Fruit fly (Drosophila melanogaster) whole organism, embryonic: Measurements from ENCODE around the gene CG8191.
A peak's percentile ranks its signal among the peaks of the same experiment; 100 is the strongest.

ENCODE experiments used
- ATbp ChIP-seq: fragments of 200-800 bp; sonication (Bioruptor generic); optimal IDR thresholded peaks from 2 replicates; lab custom pipeline; 2017; ENCODE audit warnings: missing biosample characterization, mild to moderate bottlenecking, missing genetic modification characterization, missing genetic modification reagents
- CG11695 ChIP-seq: fragments of 200-800 bp; sonication (Bioruptor generic); IDR thresholded peaks from 3 replicates; pipeline ENCODE4 v1.3.6; 2022; ENCODE audit warnings: missing biosample characterization, missing genetic modification characterization
- CG12236 ChIP-seq: fragments of 200-800 bp; sonication (Bioruptor generic); optimal IDR thresholded peaks from 2 replicates; lab custom pipeline; 2016; ENCODE audit warnings: missing biosample characterization, missing genetic modification characterization
- CG12659 ChIP-seq: fragments of 200-800 bp; sonication (Bioruptor generic); optimal IDR thresholded peaks from 3 replicates; lab custom pipeline; 2017; ENCODE audit warnings: mild to moderate bottlenecking, missing biosample characterization, missing genetic modification reagents, missing genetic modification characterization
- CG14014 ChIP-seq: fragments of 200-800 bp; sonication (Bioruptor generic); IDR thresholded peaks from 2 replicates; pipeline ENCODE4 v1.3.6; 2022; ENCODE audit warnings: missing biosample characterization, missing genetic modification characterization
- CG14667 ChIP-seq: fragments of 200-800 bp; sonication (Bioruptor generic); IDR thresholded peaks from 2 replicates; pipeline ENCODE4 v1.3.6; 2022; ENCODE audit warnings: missing biosample characterization, missing genetic modification characterization
- CG15073 ChIP-seq: fragments of 200-800 bp; sonication (Bioruptor generic); optimal IDR thresholded peaks from 2 replicates; lab custom pipeline; 2016; ENCODE audit warnings: missing biosample characterization, missing genetic modification characterization
- CG17328 ChIP-seq: fragments of 200-800 bp; sonication (Bioruptor generic); IDR thresholded peaks from 2 replicates; pipeline ENCODE4 v1.3.6; 2022; ENCODE audit warnings: missing biosample characterization, missing genetic modification characterization
- CG1792 ChIP-seq: fragments of 200-800 bp; sonication (Bioruptor generic); optimal IDR thresholded peaks from 2 replicates; lab custom pipeline; 2016; ENCODE audit warnings: missing biosample characterization, missing genetic modification characterization
- CG2202 ChIP-seq: fragments of 200-800 bp; sonication (Bioruptor generic); optimal IDR thresholded peaks from 2 replicates; lab custom pipeline; 2018; ENCODE audit warnings: missing biosample characterization, mild to moderate bottlenecking, missing genetic modification characterization
- CG2875 ChIP-seq: fragments of 200-800 bp; sonication (Bioruptor generic); optimal IDR thresholded peaks from 2 replicates; lab custom pipeline; 2017; ENCODE audit warnings: missing biosample characterization, mild to moderate bottlenecking, missing genetic modification characterization, missing genetic modification reagents
- CG31224 ChIP-seq: fragments of 200-800 bp; sonication (Bioruptor generic); IDR thresholded peaks from 2 replicates; pipeline ENCODE4 v1.3.6; 2022; ENCODE audit warnings: missing biosample characterization, missing genetic modification characterization
- CG3847 ChIP-seq: fragments of 200-800 bp; sonication (Bioruptor generic); IDR thresholded peaks from 2 replicates; pipeline ENCODE4 v1.3.6; 2022; ENCODE audit warnings: missing biosample characterization, missing genetic modification characterization
- CG42726 ChIP-seq: fragments of 200-800 bp; sonication (Bioruptor generic); IDR thresholded peaks from 2 replicates; pipeline ENCODE4 v1.3.6; 2022; ENCODE audit warnings: missing biosample characterization, missing genetic modification characterization; ENCODE audit not compliant: partially characterized antibody
- CG4360 ChIP-seq: fragments of 200-800 bp; sonication (Bioruptor generic); IDR thresholded peaks from 2 replicates; pipeline ENCODE4 v1.3.6; 2022; ENCODE audit warnings: missing biosample characterization, missing genetic modification characterization
- CG4707 ChIP-seq: fragments of 200-800 bp; sonication (Bioruptor generic); optimal IDR thresholded peaks from 2 replicates; lab custom pipeline; 2018; ENCODE audit warnings: missing biosample characterization, mild to moderate bottlenecking, missing genetic modification characterization, moderate library complexity
- CG4820 ChIP-seq: fragments of 200-800 bp; sonication (Bioruptor generic); optimal IDR thresholded peaks from 3 replicates; lab custom pipeline; 2016; ENCODE audit warnings: missing biosample characterization, missing genetic modification characterization
- CG5180 ChIP-seq: fragments of 200-800 bp; sonication (Bioruptor generic); optimal IDR thresholded peaks from 3 replicates; lab custom pipeline; 2017; ENCODE audit warnings: missing biosample characterization, missing genetic modification characterization, mild to moderate bottlenecking, moderate library complexity, missing genetic modification reagents
- CG6254 ChIP-seq: fragments of 200-800 bp; sonication (Bioruptor generic); optimal IDR thresholded peaks from 3 replicates; lab custom pipeline; 2017; ENCODE audit warnings: mild to moderate bottlenecking, missing biosample characterization, missing genetic modification reagents, missing genetic modification characterization
- CG6813 ChIP-seq: fragments of 200-800 bp; sonication (Bioruptor generic); optimal IDR thresholded peaks from 2 replicates; lab custom pipeline; 2017; ENCODE audit warnings: missing biosample characterization, missing genetic modification characterization, mild to moderate bottlenecking, moderate library complexity, missing genetic modification reagents
- CG8089 ChIP-seq: fragments of 200-800 bp; sonication (Bioruptor generic); optimal IDR thresholded peaks from 3 replicates; lab custom pipeline; 2016; ENCODE audit warnings: missing biosample characterization, missing genetic modification characterization
- D19B ChIP-seq: fragments of 200-800 bp; sonication (Bioruptor generic); optimal IDR thresholded peaks from 2 replicates; lab custom pipeline; 2017; ENCODE audit warnings: missing biosample characterization, mild to moderate bottlenecking, missing genetic modification characterization
- Deaf1 ChIP-seq: fragments of 200-800 bp; optimal IDR thresholded peaks from 3 replicates; lab custom pipeline; 2019; ENCODE audit warnings: missing biosample characterization, mild to moderate bottlenecking, missing genetic modification characterization, moderate library complexity
- Dip3 ChIP-seq: fragments of 200-800 bp; sonication (Bioruptor generic); optimal IDR thresholded peaks from 3 replicates; lab custom pipeline; 2016; ENCODE audit warnings: missing biosample characterization, missing genetic modification characterization
- Doc2 ChIP-seq: fragments of 200-800 bp; sonication (Bioruptor generic); IDR thresholded peaks from 2 replicates; pipeline ENCODE4 v1.3.6; 2022; ENCODE audit warnings: missing biosample characterization, missing genetic modification characterization
- Dref ChIP-seq: fragments of 200-800 bp; sonication (Bioruptor generic); IDR thresholded peaks from 2 replicates; pipeline ENCODE4 v1.3.6; 2022; ENCODE audit warnings: missing biosample characterization, missing genetic modification characterization
- E2f1 ChIP-seq: fragments of 200-800 bp; sonication (Bioruptor generic); IDR thresholded peaks from 2 replicates; pipeline ENCODE4 v1.3.6; 2022; ENCODE audit warnings: missing biosample characterization, missing genetic modification characterization
- Hsf ChIP-seq: fragments of 200-800 bp; sonication (Bioruptor generic); optimal IDR thresholded peaks from 3 replicates; lab custom pipeline; 2016; ENCODE audit warnings: missing biosample characterization, missing genetic modification characterization
- Jarid2 ChIP-seq: fragments of 200-800 bp; sonication (Bioruptor generic); optimal IDR thresholded peaks from 3 replicates; lab custom pipeline; 2017; ENCODE audit warnings: mild to moderate bottlenecking, missing biosample characterization, missing genetic modification reagents, missing genetic modification characterization
- NFAT ChIP-seq: fragments of 200-800 bp; sonication (Bioruptor generic); IDR thresholded peaks from 2 replicates; pipeline ENCODE4 v1.3.6; 2022; ENCODE audit warnings: missing biosample characterization, missing genetic modification characterization
- NK7.1 ChIP-seq: fragments of 200-800 bp; sonication (Bioruptor generic); optimal IDR thresholded peaks from 3 replicates; lab custom pipeline; 2016; ENCODE audit warnings: missing biosample characterization, missing genetic modification characterization
- Oli ChIP-seq: fragments of 200-800 bp; sonication (Bioruptor generic); optimal IDR thresholded peaks from 2 replicates; lab custom pipeline; 2018; ENCODE audit warnings: missing biosample characterization, mild to moderate bottlenecking, missing genetic modification characterization, moderate library complexity
- Rx ChIP-seq: fragments of 200-800 bp; sonication (Bioruptor generic); IDR thresholded peaks from 2 replicates; pipeline ENCODE4 v1.3.6; 2022; ENCODE audit warnings: missing biosample characterization, missing genetic modification characterization
- Sox100B ChIP-seq: fragments of 200-800 bp; sonication (Bioruptor generic); optimal IDR thresholded peaks from 3 replicates; lab custom pipeline; 2018; ENCODE audit warnings: missing biosample characterization, mild to moderate bottlenecking, missing genetic modification characterization
- aop ChIP-seq: fragments of 200-800 bp; sonication (Bioruptor generic); IDR thresholded peaks from 2 replicates; pipeline ENCODE4 v1.3.6; 2022; ENCODE audit warnings: missing biosample characterization, missing genetic modification characterization
- ato ChIP-seq: fragments of 200-800 bp; sonication (Bioruptor generic); IDR thresholded peaks from 2 replicates; pipeline ENCODE4 v1.3.6; 2022; ENCODE audit warnings: missing biosample characterization, missing genetic modification characterization; ENCODE audit not compliant: partially characterized antibody
- bbx ChIP-seq: fragments of 200-800 bp; sonication (Bioruptor generic); IDR thresholded peaks from 2 replicates; pipeline ENCODE4 v1.3.6; 2022; ENCODE audit warnings: missing biosample characterization, missing genetic modification characterization; ENCODE audit not compliant: partially characterized antibody
- chif ChIP-seq, 2 experiments: fragments of 200-800 bp; sonication (Bioruptor generic); optimal IDR thresholded peaks; 3 replicates each; lab custom pipeline; 2016; ENCODE audit warnings: missing biosample characterization in 2 of 2, missing genetic modification characterization in 2 of 2
- croc ChIP-seq: fragments of 200-800 bp; sonication (Bioruptor generic); conservative IDR thresholded peaks from 3 replicates; pipeline ENCODE4 v1.3.6; 2022; ENCODE audit warnings: missing biosample characterization, missing genetic modification characterization
- gt ChIP-seq: fragments of 200-800 bp; sonication (Bioruptor generic); IDR thresholded peaks from 2 replicates; pipeline ENCODE4 v1.3.6; 2022; ENCODE audit warnings: missing biosample characterization, missing genetic modification characterization
- her ChIP-seq: fragments of 200-800 bp; sonication (Bioruptor generic); optimal IDR thresholded peaks from 2 replicates; lab custom pipeline; 2016; ENCODE audit warnings: missing biosample characterization, missing genetic modification characterization
- nerfin-2 ChIP-seq: fragments of 200-800 bp; sonication (Bioruptor generic); IDR thresholded peaks from 2 replicates; pipeline ENCODE4 v1.3.6; 2022; ENCODE audit warnings: missing biosample characterization, missing genetic modification characterization; ENCODE audit not compliant: partially characterized antibody
- otp ChIP-seq: fragments of 200-800 bp; sonication (Bioruptor generic); IDR thresholded peaks from 3 replicates; pipeline ENCODE4, ENCODE4 v1.3.6; 2022; ENCODE audit warnings: missing biosample characterization, missing genetic modification characterization
- p53 ChIP-seq: fragments of 200-800 bp; sonication (Bioruptor generic); optimal IDR thresholded peaks from 2 replicates; lab custom pipeline; 2016; ENCODE audit warnings: missing biosample characterization, missing genetic modification characterization
- pzg ChIP-seq: fragments of 200-800 bp; sonication (Bioruptor generic); optimal IDR thresholded peaks from 3 replicates; lab custom pipeline; 2018; ENCODE audit warnings: missing biosample characterization, mild to moderate bottlenecking, missing genetic modification characterization, moderate library complexity
- row ChIP-seq: fragments of 200-800 bp; sonication (Bioruptor generic); IDR thresholded peaks from 3 replicates; pipeline ENCODE4 v1.3.6; 2022; ENCODE audit warnings: missing biosample characterization, missing genetic modification characterization
- run ChIP-seq: fragments of 200-800 bp; sonication (Bioruptor generic); optimal IDR thresholded peaks from 3 replicates; lab custom pipeline; 2018; ENCODE audit warnings: missing biosample characterization, mild to moderate bottlenecking, missing genetic modification characterization
- sim ChIP-seq: fragments of 200-800 bp; sonication (Bioruptor generic); IDR thresholded peaks from 2 replicates; pipeline ENCODE4 v1.3.6; 2022; ENCODE audit warnings: missing biosample characterization, missing genetic modification characterization
- stwl ChIP-seq: fragments of 200-800 bp; sonication (Bioruptor generic); optimal IDR thresholded peaks from 3 replicates; lab custom pipeline; 2018; ENCODE audit warnings: missing biosample characterization, mild to moderate bottlenecking, missing genetic modification characterization, moderate library complexity
- tap ChIP-seq: fragments of 200-800 bp; optimal IDR thresholded peaks from 3 replicates; lab custom pipeline; 2019; ENCODE audit warnings: missing biosample characterization, mild to moderate bottlenecking, missing genetic modification characterization, moderate library complexity
- wek ChIP-seq: fragments of 200-800 bp; sonication (Bioruptor generic); optimal IDR thresholded peaks from 3 replicates; lab custom pipeline; 2018; ENCODE audit warnings: missing biosample characterization, mild to moderate bottlenecking, missing genetic modification characterization, moderate library complexity

Gene CG8191

DNA sequence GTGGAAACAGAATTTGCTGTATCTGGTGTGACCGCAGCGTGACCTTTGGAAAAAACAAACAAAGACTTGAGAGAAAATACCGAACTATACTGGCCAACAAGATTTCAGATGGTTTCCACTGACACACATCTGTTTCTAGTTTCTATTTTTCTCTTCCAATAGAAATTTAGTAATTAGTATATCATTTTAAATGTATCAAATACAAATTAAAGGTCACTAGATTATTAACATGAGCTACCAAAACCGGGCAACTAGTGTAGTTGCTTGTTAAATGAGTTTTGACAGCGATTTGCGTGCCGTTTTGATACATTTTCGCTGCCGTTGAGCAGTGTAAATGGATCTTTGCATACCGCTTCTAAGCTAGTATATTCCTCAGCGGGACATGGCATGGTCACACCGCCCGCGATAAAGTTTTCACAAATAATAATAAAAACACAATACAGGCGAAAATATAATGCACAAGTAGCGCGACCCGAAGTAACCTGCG is 28.2 kb upstream of the CG8191 start, which contains the start of the genes Pis and Hap40 (continued):
- TF ChIP-seq CG6254 (GFP tag; lab: Kevin White, UChicago), result no peak
- TF ChIP-seq otp (GFP tag; lab: Robert Waterston, UW), result no peak
- no peak for TF ChIP-seq her (GFP tag; lab: Kevin White, UChicago)
- TF ChIP-seq NK7.1 (GFP tag; lab: Kevin White, UChicago), result no peak
- TF ChIP-seq CG8089, result no peak
- peak; percentile 70; the same call in 2 of the 3 replicates for TF ChIP-seq croc (GFP tag; lab: Robert Waterston, UW)
- peak; percentile 58 for TF ChIP-seq CG31224 (GFP tag; lab: Robert Waterston, UW)
- peak; percentile 30; the same call in 1 of the 2 replicates for TF ChIP-seq Rx (GFP tag; lab: Robert Waterston, UW)
- peak; percentile 81 for TF ChIP-seq CG3847
- peak; percentile 7 to 61 for TF ChIP-seq chif (GFP tag; optimal IDR thresholded peaks at IDR 0.05; lab: Kevin White, UChicago)
- no peak for TF ChIP-seq gt
- peak; percentile 93 for TF ChIP-seq row (GFP tag; lab: Robert Waterston, UW)
- TF ChIP-seq E2f1 (GFP tag; lab: Robert Waterston, UW), result peak; percentile 17; the same call in 1 of the 2 replicates
- no peak for TF ChIP-seq CG15073 (GFP tag; lab: Kevin White, UChicago)
- TF ChIP-seq ATbp (GFP tag; lab: Kevin White, UChicago), result peak; percentile 4
- peak; percentile 80 for TF ChIP-seq CG14014 (GFP tag; lab: Robert Waterston, UW)
- TF ChIP-seq sim, result no peak
- no peak for TF ChIP-seq wek
- TF ChIP-seq Dref (GFP tag; lab: Robert Waterston, UW), result 0 out of 2 replicates have a peak, but pooled peaks have one; percentile 15
- TF ChIP-seq CG17328 (GFP tag; lab: Robert Waterston, UW), result 0 out of 2 replicates have a peak, but pooled peaks have one; percentile 39
- no peak for TF ChIP-seq Jarid2 (GFP tag; lab: Kevin White, UChicago)
- TF ChIP-seq CG12236, result no peak
- TF ChIP-seq pzg (GFP tag; lab: Kevin White, UChicago), result peak; percentile 62
- TF ChIP-seq CG14667, result peak; percentile 63
- TF ChIP-seq CG12659, result peak; percentile 88
- no peak for TF ChIP-seq CG1792 (GFP tag; lab: Kevin White, UChicago)
- no peak for TF ChIP-seq Doc2 (GFP tag; lab: Robert Waterston, UW)
- TF ChIP-seq NFAT (GFP tag; lab: Robert Waterston, UW), result peak; percentile 66
- no peak for TF ChIP-seq nerfin-2 (GFP tag; lab: Robert Waterston, UW)
- no peak for TF ChIP-seq CG4360 (GFP tag; lab: Robert Waterston, UW)
- peak; percentile 35 for TF ChIP-seq stwl
- TF ChIP-seq CG4707 (GFP tag; lab: Kevin White, UChicago), result no peak
- TF ChIP-seq Dip3 (GFP tag; lab: Kevin White, UChicago), result peak; percentile 45
- no peak for TF ChIP-seq CG5180 (GFP tag; lab: Kevin White, UChicago)
- peak; percentile 64 for TF ChIP-seq Oli (tag; lab: Kevin White, UChicago)
- peak; percentile 29 for TF ChIP-seq D19B
- TF ChIP-seq tap (tag; lab: Kevin White, UChicago), result no peak
- peak; percentile 23 for TF ChIP-seq Deaf1 (tag; lab: Kevin White, UChicago)
- TF ChIP-seq CG11695, result peak; percentile 67; the same call in 2 of the 3 replicates
- TF ChIP-seq CG6813, result no peak
- TF ChIP-seq run (tag; lab: Kevin White, UChicago), result no peak
- peak; percentile 77 for TF ChIP-seq Hsf (GFP tag; lab: Kevin White, UChicago)
- no peak for TF ChIP-seq CG2875 (GFP tag; lab: Kevin White, UChicago)
- no peak for TF ChIP-seq bbx
- no peak for TF ChIP-seq p53 (GFP tag; lab: Kevin White, UChicago)
- TF ChIP-seq CG4820 (GFP tag; lab: Kevin White, UChicago), result peak; percentile 57
- no peak for TF ChIP-seq Sox100B (GFP tag; lab: Kevin White, UChicago)
- no peak for TF ChIP-seq aop (GFP tag; lab: Robert Waterston, UW)
- TF ChIP-seq ato (GFP tag; lab: Robert Waterston, UW), result no peak
- TF ChIP-seq CG2202 (tag; lab: Kevin White, UChicago), result no peak
- TF ChIP-seq CG42726 (GFP tag; lab: Robert Waterston, UW), result no peak
